Worm (Caenorhabditis elegans) whole organism, dauer: ENCODE data around the gene igcm-3.

ENCODE experiments used
- unc-62 ChIP-seq: sonication (generic microtip); optimal IDR thresholded peaks from 2 replicates; lab custom pipeline; 2017; ENCODE audit warnings: missing biosample characterization, missing genetic modification reagents, missing genetic modification characterization

Gene igcm-3

ce11 chrX:2696563-2696962 lies 9.1 kb downstream of the igcm-3 start:
- no peak for TF ChIP-seq unc-62 (GFP tag; lab: Kevin White, UChicago)

- no peak for TF ChIP-seq unc-62 (GFP tag; lab: Kevin White, UChicago)
These were observed 10.4 kb downstream of the igcm-3 start for ce11 chrX:2695292-2695691.

- no peak for TF ChIP-seq unc-62 (GFP tag; lab: Kevin White, UChicago)
These were observed 10.9 kb downstream of the igcm-3 start, which contains the start of gene T02C5.1 for ce11 chrX:2694725-2695124. Gene T02C5.1 (plus strand): TSS chrX:2694923.

ce11 chrX:2693026-2693425 lies 12.6 kb downstream of the igcm-3 start:
- TF ChIP-seq unc-62 (GFP tag; lab: Kevin White, UChicago) = no peak

ce11 chrX:2688583-2689220 lies 17.0 kb downstream of the igcm-3 start, which contains the start of gene T14G11.1:
Gene T14G11.1 (plus strand): TSS chrX:2688990.
- no peak for TF ChIP-seq unc-62 (GFP tag; lab: Kevin White, UChicago)

- no peak for TF ChIP-seq unc-62 (GFP tag; lab: Kevin White, UChicago)
These were observed 18.5 kb downstream of the igcm-3 start, which contains the start of gene immt-1 for ce11 chrX:2687174-2687573. Gene immt-1 (minus strand): TSS chrX:2687184.

ce11 chrX:2684448-2684847 lies 21.2 kb downstream of the igcm-3 start:
- TF ChIP-seq unc-62 (GFP tag; lab: Kevin White, UChicago) = no peak

ce11 chrX:2674514-2674913 lies 31.1 kb downstream of the igcm-3 start:
- TF ChIP-seq unc-62 (GFP tag; lab: Kevin White, UChicago) = no peak

- no peak for TF ChIP-seq unc-62 (GFP tag; lab: Kevin White, UChicago)
These were observed 32.4 kb downstream of the igcm-3 start, which contains the start of gene ser-7 for ce11 chrX:2673272-2673671. Gene ser-7 (plus strand): TSS chrX:2673572.

ce11 chrX:2667779-2668178 lies 37.9 kb downstream of the igcm-3 start, which contains the start of gene C09B7.2:
Gene C09B7.2 (plus strand): TSS chrX:2668127.
- TF ChIP-seq unc-62 (GFP tag; lab: Kevin White, UChicago) = no peak

ce11 chrX:2664273-2664672 lies 41.4 kb downstream of the igcm-3 start, which contains the start of gene F54G2.1:
Gene F54G2.1 (minus strand): TSS chrX:2664373.
- no peak for TF ChIP-seq unc-62 (GFP tag; lab: Kevin White, UChicago)

- TF ChIP-seq unc-62 (GFP tag; lab: Kevin White, UChicago) = no peak
These were observed 41.9 kb downstream of the igcm-3 start for ce11 chrX:2663798-2664197.

ce11 chrX:2654334-2654733 lies 51.3 kb downstream of the igcm-3 start:
- TF ChIP-seq unc-62 (GFP tag; lab: Kevin White, UChicago) = no peak
